Fruit fly (Drosophila melanogaster) whole organism, pupa: ENCODE measurements around the gene CG7218.

Source experiments
- CG10348 ChIP-seq: fragments of 200-800 bp; sonication (Bioruptor generic); IDR thresholded peaks from 2 replicates; pipeline ENCODE4 v1.3.6; 2022; ENCODE audit warnings: missing biosample characterization, missing genetic modification characterization
- CG13204 ChIP-seq: fragments of 200-800 bp; sonication (Bioruptor generic); optimal IDR thresholded peaks from 2 replicates; lab custom pipeline; 2018; ENCODE audit warnings: missing biosample characterization, mild to moderate bottlenecking, missing genetic modification characterization, moderate library complexity
- CG14655 ChIP-seq: fragments of 200-800 bp; sonication (Bioruptor generic); optimal IDR thresholded peaks from 3 replicates; lab custom pipeline; 2017; ENCODE audit warnings: mild to moderate bottlenecking, missing biosample characterization, missing genetic modification reagents, missing genetic modification characterization
- CG17806 ChIP-seq: fragments of 200-800 bp; sonication (Bioruptor generic); optimal IDR thresholded peaks from 2 replicates; lab custom pipeline; 2018; ENCODE audit warnings: missing biosample characterization, mild to moderate bottlenecking, missing genetic modification characterization, moderate library complexity
- CG34367 ChIP-seq: fragments of 200-800 bp; sonication (Bioruptor generic); optimal IDR thresholded peaks from 2 replicates; lab custom pipeline; 2018; ENCODE audit warnings: missing biosample characterization, mild to moderate bottlenecking, missing genetic modification characterization
- CG9948 ChIP-seq: fragments of 200-800 bp; sonication (Bioruptor generic); optimal IDR thresholded peaks from 2 replicates; lab custom pipeline; 2018; ENCODE audit warnings: missing biosample characterization, mild to moderate bottlenecking, missing genetic modification characterization, moderate library complexity
- EcR ChIP-seq: fragments of 200-800 bp; sonication (Bioruptor generic); optimal IDR thresholded peaks from 3 replicates; lab custom pipeline; 2019; ENCODE audit warnings: missing biosample characterization, missing genetic modification characterization, mild to moderate bottlenecking, moderate library complexity, missing genetic modification reagents
- Ets98B ChIP-seq: fragments of 200-800 bp; sonication (Bioruptor generic); IDR thresholded peaks from 2 replicates; pipeline ENCODE4 v1.3.6; 2022; ENCODE audit warnings: missing biosample characterization, missing genetic modification characterization
- Pif1A ChIP-seq: fragments of 200-800 bp; sonication (Bioruptor generic); optimal IDR thresholded peaks from 3 replicates; lab custom pipeline; 2016; ENCODE audit warnings: missing biosample characterization, missing genetic modification characterization
- Pif1B ChIP-seq: fragments of 200-800 bp; sonication (Bioruptor generic); optimal IDR thresholded peaks from 3 replicates; lab custom pipeline; 2016; ENCODE audit warnings: missing biosample characterization, missing genetic modification characterization
- Snoo ChIP-seq: fragments of 200-800 bp; sonication (Bioruptor generic); optimal IDR thresholded peaks from 3 replicates; lab custom pipeline; 2017; ENCODE audit warnings: missing biosample characterization, mild to moderate bottlenecking, missing genetic modification characterization, inconsistent platforms
- fd96Ca ChIP-seq: fragments of 200-800 bp; sonication (Bioruptor generic); IDR thresholded peaks from 3 replicates; pipeline ENCODE4 v1.3.6; 2022; ENCODE audit warnings: missing biosample characterization, missing genetic modification characterization
- gl ChIP-seq: fragments of 200-800 bp; sonication (Bioruptor generic); optimal IDR thresholded peaks from 2 replicates; lab custom pipeline; 2018; ENCODE audit warnings: missing biosample characterization, mild to moderate bottlenecking, missing genetic modification characterization
- rn ChIP-seq: fragments of 200-800 bp; sonication (Bioruptor generic); IDR thresholded peaks from 2 replicates; pipeline ENCODE4 v1.3.6; 2022; ENCODE audit warnings: missing biosample characterization, missing genetic modification characterization

dm6 chr3R:18166261-18166720 lies 2.1 kb upstream of the CG7218 start:
- TF ChIP-seq CG17806 (no peak), gl (tag; lab: Kevin White, UChicago) (no peak), fd96Ca (GFP tag; lab: Robert Waterston, UW) (0 out of 3 replicates have a peak, but pooled peaks have one; percentile 21), CG9948 (no peak), EcR (GFP tag; lab: Kevin White, UChicago) (no peak), CG34367 (no peak), Pif1A (no peak), Snoo (no peak), CG14655 (GFP tag; lab: Kevin White, UChicago) (no peak), rn (GFP tag; lab: Robert Waterston, UW) (no peak), CG13204 (GFP tag; lab: Kevin White, UChicago) (no peak), Pif1B (GFP tag; lab: Kevin White, UChicago) (no peak), Ets98B (GFP tag; lab: Robert Waterston, UW) (no peak), CG10348 (GFP tag; lab: Robert Waterston, UW) (no peak)
